Worm (Caenorhabditis elegans): ENCODE data around the gene acs-4.
A peak's percentile ranks its signal among the peaks of the same experiment; 100 is the strongest.

Gene acs-4

ce11 chrIII:7179538-7180301, 12.1 kb downstream of the acs-4 start, which contains the start of the genes rps-14 and rpl-36 (continued):
- peak; percentile 94 for TF ChIP-seq nhr-20 (tag; optimal IDR thresholded peaks at IDR 0.05)
- TF ChIP-seq lin-13 (GFP tag; optimal IDR thresholded peaks at IDR 0.05): peak; percentile 87
- peak; percentile 96 for TF ChIP-seq mep-1 (tag; optimal IDR thresholded peaks at IDR 0.05)
- TF ChIP-seq ztf-11 (tag; optimal IDR thresholded peaks at IDR 0.05): peak in 1 of 2 experiments; percentile 75
- peak; percentile 69 for TF ChIP-seq F16B12.6 (tag; optimal IDR thresholded peaks at IDR 0.05)
- TF ChIP-seq mef-2 (tag; optimal IDR thresholded peaks at IDR 0.05): peak; percentile 27
- TF ChIP-seq nhr-85 (tag): peak; percentile 94
- peak; percentile 51 for TF ChIP-seq zag-1 (tag; optimal IDR thresholded peaks at IDR 0.05)
- peak; percentile 92 for TF ChIP-seq nhr-47 (tag; optimal IDR thresholded peaks at IDR 0.05)
- peak; percentile 5 for TF ChIP-seq vab-15 (tag; optimal IDR thresholded peaks at IDR 0.05)
- no peak for TF ChIP-seq unc-62 (GFP tag; optimal IDR thresholded peaks at IDR 0.05)
- TF ChIP-seq nhr-77 (tag; optimal IDR thresholded peaks at IDR 0.05): peak; percentile 90
- peak; percentile 88 to 93 for TF ChIP-seq lin-35 (GFP tag; optimal IDR thresholded peaks at IDR 0.05)
- TF ChIP-seq ets-5 (GFP tag; IDR thresholded peaks at IDR 0.05): no peak
- no peak for TF ChIP-seq nhr-28 (tag; optimal IDR thresholded peaks at IDR 0.05)
- no peak for TF ChIP-seq sptf-1 (tag; optimal IDR thresholded peaks at IDR 0.05)
- peak; percentile 30 for TF ChIP-seq ama-1 (optimal IDR thresholded peaks at IDR 0.05)
- peak; percentile 74 for TF ChIP-seq nhr-237 (tag; optimal IDR thresholded peaks at IDR 0.05)
- TF ChIP-seq fos-1 (tag; optimal IDR thresholded peaks at IDR 0.05): peak; percentile 84
- peak; percentile 83 for TF ChIP-seq irx-1 (tag; optimal IDR thresholded peaks at IDR 0.05)
- TF ChIP-seq efl-1 (optimal IDR thresholded peaks at IDR 0.05): peak; percentile 90 to 92
- peak; percentile 82 to 97 for TF ChIP-seq efl-1 (GFP tag; optimal IDR thresholded peaks at IDR 0.05 in 1 of 2)
- peak; percentile 90 for TF ChIP-seq rnt-1 (tag; optimal IDR thresholded peaks at IDR 0.05)
- peak; percentile 93 for TF ChIP-seq nhr-71 (tag; optimal IDR thresholded peaks at IDR 0.05)
- TF ChIP-seq tlp-1 (tag; optimal IDR thresholded peaks at IDR 0.05): no peak
- TF ChIP-seq skn-1 (tag; optimal IDR thresholded peaks at IDR 0.05): peak; percentile 94
- TF ChIP-seq aly-2 (tag; optimal IDR thresholded peaks at IDR 0.05): peak; percentile 47
- TF ChIP-seq ces-1 (GFP tag; optimal IDR thresholded peaks at IDR 0.05): no peak
- peak; percentile 78 for TF ChIP-seq hpl-2 (GFP tag; optimal IDR thresholded peaks at IDR 0.05)
- peak; percentile 88 for TF ChIP-seq fkh-8 (tag; optimal IDR thresholded peaks at IDR 0.05)
- peak in 3 of 6 experiments; percentile 76 to 94 (median 88) for TF ChIP-seq elt-3 (tag; optimal IDR thresholded peaks at IDR 0.05)
- TF ChIP-seq hlh-4 (tag; optimal IDR thresholded peaks at IDR 0.05): no peak
- peak; percentile 66 for TF ChIP-seq fkh-10 (GFP tag; optimal IDR thresholded peaks at IDR 0.05)
- peak; percentile 89 for TF ChIP-seq dsc-1 (tag; optimal IDR thresholded peaks at IDR 0.05)
- TF ChIP-seq isw-1 (GFP tag; IDR thresholded peaks at IDR 0.05): peak; percentile 94
- peak; percentile 70 for TF ChIP-seq grh-1 (GFP tag; IDR thresholded peaks at IDR 0.05)
- peak; percentile 67 for TF ChIP-seq ceh-8 (GFP tag; optimal IDR thresholded peaks at IDR 0.05)
- TF ChIP-seq elt-2 (tag; optimal IDR thresholded peaks at IDR 0.05): peak; percentile 44
- TF ChIP-seq snpc-4 (tag; optimal IDR thresholded peaks at IDR 0.05): peak; percentile 82
- TF ChIP-seq ceh-90 (tag; optimal IDR thresholded peaks at IDR 0.05): peak; percentile 34
- TF ChIP-seq dpl-1 (GFP tag; optimal IDR thresholded peaks at IDR 0.05): peak; percentile 83 to 86 (median 86)
- TF ChIP-seq lin-15B (tag; optimal IDR thresholded peaks at IDR 0.05): peak; percentile 90
- peak; percentile 92 for TF ChIP-seq swsn-7 (tag; optimal IDR thresholded peaks at IDR 0.05)
- TF ChIP-seq nhr-84 (tag; optimal IDR thresholded peaks at IDR 0.05): no peak
- TF ChIP-seq nhr-90 (tag; optimal IDR thresholded peaks at IDR 0.05; ENCODE audit: poor library complexity): peak; percentile 92
- no peak for TF ChIP-seq hlh-17 (GFP tag; optimal IDR thresholded peaks at IDR 0.05; ENCODE audit: borderline replicate concordance)
- peak; percentile 96 for TF ChIP-seq unc-130 (tag; optimal IDR thresholded peaks at IDR 0.05)
- no peak for TF ChIP-seq ceh-63 (GFP tag; optimal IDR thresholded peaks at IDR 0.05)
